Fruit fly (Drosophila melanogaster) whole organism, prepupa: Measurements from ENCODE around the gene CG10481.

ENCODE experiments used
- CG11762 ChIP-seq: fragments of 200-800 bp; sonication (Bioruptor generic); optimal IDR thresholded peaks from 3 replicates; lab custom pipeline; 2016; ENCODE audit warnings: missing biosample characterization, missing genetic modification characterization; ENCODE audit not compliant: insufficient read depth
- CG11902 ChIP-seq: fragments of 200-800 bp; sonication (Bioruptor generic); optimal IDR thresholded peaks from 3 replicates; lab custom pipeline; 2016; ENCODE audit warnings: missing biosample characterization, missing genetic modification characterization
- CG31627 ChIP-seq: fragments of 200-800 bp; sonication (Bioruptor generic); optimal IDR thresholded peaks from 3 replicates; lab custom pipeline; 2016; ENCODE audit warnings: missing biosample characterization, missing genetic modification characterization
- Eip93F ChIP-seq: fragments of 200-800 bp; sonication (Bioruptor generic); optimal IDR thresholded peaks from 2 replicates; lab custom pipeline; 2016; ENCODE audit warnings: missing biosample characterization, mild to moderate bottlenecking, missing genetic modification characterization
- Hr39 ChIP-seq: fragments of 200-800 bp; sonication (Bioruptor generic); optimal IDR thresholded peaks from 2 replicates; lab custom pipeline; 2016; ENCODE audit warnings: missing biosample characterization, missing genetic modification characterization
- ss ChIP-seq, 2 experiments: fragments of 200-800 bp; sonication (Bioruptor generic); optimal IDR thresholded peaks; 2 replicates in 1 of 2; 3 replicates in 1 of 2; lab custom pipeline; 2017 to 2018; ENCODE audit warnings: mild to moderate bottlenecking in 2 of 2, missing biosample characterization in 2 of 2, missing genetic modification characterization in 2 of 2, moderate library complexity in 1 of 2

- TF ChIP-seq CG31627 (GFP tag; lab: Kevin White, UChicago) = no peak
- no peak for TF ChIP-seq CG11902
- TF ChIP-seq CG11762 (GFP tag; lab: Kevin White, UChicago) = no peak
- no peak for TF ChIP-seq Eip93F (GFP tag; lab: Kevin White, UChicago)
- TF ChIP-seq Hr39 (GFP tag; lab: Kevin White, UChicago) = no peak
- no peak for TF ChIP-seq ss (GFP tag; optimal IDR thresholded peaks at IDR 0.05; lab: Kevin White, UChicago)
Measured at dm6 chr2L:19932523-19932922, 40.2 kb upstream of the CG10481 start.
